Worm (Caenorhabditis elegans) whole organism, L2 larva: ENCODE measurements around the gene ets-5.

Experiments used
- ZK546.5 ChIP-seq: sonication (generic microtip); optimal IDR thresholded peaks from 2 replicates; lab custom pipeline; 2017; ENCODE audit warnings: missing biosample characterization, missing genetic modification characterization
- ama-1 ChIP-seq: fragments of 150-350 bp; optimal IDR thresholded peaks from 2 replicates; lab custom pipeline; 2018; ENCODE audit warnings: inconsistent platforms
- ceh-82 ChIP-seq: fragments of 150-350 bp; optimal IDR thresholded peaks from 2 replicates; lab custom pipeline; 2014; ENCODE audit warnings: missing biosample characterization, missing genetic modification characterization
- egl-27 ChIP-seq: sonication (generic microtip); optimal IDR thresholded peaks from 3 replicates; lab custom pipeline; 2017; ENCODE audit warnings: missing biosample characterization, missing genetic modification reagents, missing genetic modification characterization
- fos-1 ChIP-seq: fragments of 150-350 bp; optimal IDR thresholded peaks from 2 replicates; lab custom pipeline; 2014; ENCODE audit warnings: missing biosample characterization, missing genetic modification characterization
- nhr-25 ChIP-seq: fragments of 150-350 bp; sonication (generic microtip); optimal IDR thresholded peaks from 3 replicates; lab custom pipeline; 2014; ENCODE audit warnings: missing biosample characterization, missing genetic modification characterization
- nhr-77 ChIP-seq: fragments of 150-350 bp; optimal IDR thresholded peaks from 2 replicates; lab custom pipeline; 2014; ENCODE audit warnings: missing biosample characterization, missing genetic modification characterization
- skn-1 ChIP-seq: sonication (generic microtip); optimal IDR thresholded peaks from 2 replicates; lab custom pipeline; 2017; ENCODE audit warnings: missing biosample characterization, missing genetic modification characterization
- unc-62 ChIP-seq: fragments of 150-350 bp; optimal IDR thresholded peaks from 2 replicates; lab custom pipeline; 2014; ENCODE audit warnings: missing biosample characterization, missing genetic modification reagents, missing genetic modification characterization
- ztf-4 ChIP-seq: fragments of 150-350 bp; optimal IDR thresholded peaks from 2 replicates; lab custom pipeline; 2014; ENCODE audit warnings: missing biosample characterization, missing genetic modification characterization

ce11 chrX:5103422-5103821 is 19.1 kb upstream of the ets-5 start:
- TF ChIP-seq ceh-82 (tag; lab: Kevin White, UChicago): no peak
- TF ChIP-seq unc-62 (GFP tag; lab: Kevin White, UChicago): no peak
- TF ChIP-seq skn-1 (tag; lab: Kevin White, UChicago): no peak
- TF ChIP-seq fos-1 (tag; lab: Kevin White, UChicago): no peak
- no peak for TF ChIP-seq egl-27 (tag; lab: Kevin White, UChicago)
- no peak for TF ChIP-seq nhr-25 (tag; lab: Kevin White, UChicago)
- no peak for TF ChIP-seq nhr-77
- TF ChIP-seq ztf-4 (tag; lab: Kevin White, UChicago): no peak
- no peak for TF ChIP-seq ZK546.5 (tag; lab: Kevin White, UChicago)
- TF ChIP-seq ama-1 (lab: Kevin White, UChicago): no peak
